Fruit fly (Drosophila melanogaster): ENCODE measurements around the gene CG10383.

The CG10383 gene

dm6 chr2L:18658108-18658507, 37.3 kb downstream of the CG10383 start:
- no peak for TF ChIP-seq pan (optimal IDR thresholded peaks at IDR 0.05)
- no peak for TF ChIP-seq CG8478 (optimal IDR thresholded peaks at IDR 0.05)
- TF ChIP-seq Dll (optimal IDR thresholded peaks at IDR 0.05) = no peak
- TF ChIP-seq psq (optimal IDR thresholded peaks at IDR 0.05) = no peak
- no peak for TF ChIP-seq EcR (GFP tag; optimal IDR thresholded peaks at IDR 0.05)

- TF ChIP-seq EcR (GFP tag; optimal IDR thresholded peaks at IDR 0.05) (no peak), psq (optimal IDR thresholded peaks at IDR 0.05) (no peak), CG8478 (optimal IDR thresholded peaks at IDR 0.05) (no peak), usp (GFP tag; optimal IDR thresholded peaks at IDR 0.05) (no peak), Dll (optimal IDR thresholded peaks at IDR 0.05) (no peak), pan (optimal IDR thresholded peaks at IDR 0.05) (no peak)
These were observed 38.6 kb downstream of the CG10383 start for dm6 chr2L:18656691-18657237.

DNA sequence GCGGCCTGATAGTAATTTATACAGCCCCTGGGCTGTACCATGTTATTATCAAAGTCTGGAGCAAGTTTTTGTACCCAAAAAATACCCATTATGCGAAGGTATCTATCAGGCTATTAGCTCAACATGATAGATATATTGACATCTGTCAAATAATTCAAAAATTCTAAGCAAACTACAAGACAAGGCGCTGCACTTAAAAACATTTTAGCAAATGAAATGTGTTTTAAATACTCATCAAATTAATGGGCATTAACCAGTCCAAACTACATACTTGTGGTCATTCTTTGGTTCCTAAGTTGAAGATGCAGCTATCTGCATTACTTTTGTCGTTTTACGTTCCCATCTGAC, 42.1 kb downstream of the CG10383 start:
- TF ChIP-seq psq (optimal IDR thresholded peaks at IDR 0.05) (no peak), Dll (optimal IDR thresholded peaks at IDR 0.05) (no peak), usp (GFP tag; optimal IDR thresholded peaks at IDR 0.05) (no peak), EcR (GFP tag; optimal IDR thresholded peaks at IDR 0.05) (no peak), CG8478 (optimal IDR thresholded peaks at IDR 0.05) (no peak), pan (optimal IDR thresholded peaks at IDR 0.05) (peak; percentile 80)

DNA sequence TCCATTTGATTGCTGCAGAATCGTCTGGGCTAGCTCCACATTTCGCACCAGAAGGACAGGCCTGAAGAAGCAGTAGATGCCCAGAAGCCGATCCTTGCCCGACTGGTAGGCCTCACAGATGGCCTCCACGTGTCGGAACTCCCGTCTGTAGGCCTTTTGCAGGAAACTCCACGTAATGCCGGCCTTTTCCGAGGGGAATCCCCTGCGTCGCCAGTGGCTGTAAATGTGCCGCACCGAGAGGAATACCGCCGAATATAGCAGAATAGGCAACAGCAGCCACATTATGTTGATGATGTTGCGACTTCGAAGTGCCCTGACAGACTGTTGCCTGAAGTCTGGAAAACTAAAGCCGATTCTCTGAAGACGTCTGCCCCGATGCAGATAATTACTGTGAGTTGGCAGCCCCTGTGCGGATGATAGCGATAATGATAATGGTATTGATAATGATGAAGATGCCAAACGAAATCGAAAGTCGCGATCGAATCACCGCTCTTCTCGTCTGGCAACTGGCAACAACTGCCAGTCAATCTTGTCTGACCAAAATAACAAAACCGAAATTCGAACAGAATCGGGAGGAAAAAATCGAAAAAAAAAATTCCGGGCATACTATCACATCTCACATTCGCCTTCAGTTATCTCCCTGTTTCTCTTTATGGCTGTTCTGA, 42.6 kb downstream of the CG10383 start, which contains the start of gene Cyp310a1:
TSS of gene Cyp310a1 (minus strand) at position 348 of the 665 bp plus-strand sequence.
- no peak for TF ChIP-seq pan (optimal IDR thresholded peaks at IDR 0.05)
- TF ChIP-seq Dll (optimal IDR thresholded peaks at IDR 0.05) = no peak
- TF ChIP-seq psq (optimal IDR thresholded peaks at IDR 0.05) = no peak
- TF ChIP-seq CG8478 (optimal IDR thresholded peaks at IDR 0.05) = no peak
- no peak for TF ChIP-seq EcR (GFP tag; optimal IDR thresholded peaks at IDR 0.05)
- no peak for TF ChIP-seq usp (GFP tag; optimal IDR thresholded peaks at IDR 0.05)

DNA sequence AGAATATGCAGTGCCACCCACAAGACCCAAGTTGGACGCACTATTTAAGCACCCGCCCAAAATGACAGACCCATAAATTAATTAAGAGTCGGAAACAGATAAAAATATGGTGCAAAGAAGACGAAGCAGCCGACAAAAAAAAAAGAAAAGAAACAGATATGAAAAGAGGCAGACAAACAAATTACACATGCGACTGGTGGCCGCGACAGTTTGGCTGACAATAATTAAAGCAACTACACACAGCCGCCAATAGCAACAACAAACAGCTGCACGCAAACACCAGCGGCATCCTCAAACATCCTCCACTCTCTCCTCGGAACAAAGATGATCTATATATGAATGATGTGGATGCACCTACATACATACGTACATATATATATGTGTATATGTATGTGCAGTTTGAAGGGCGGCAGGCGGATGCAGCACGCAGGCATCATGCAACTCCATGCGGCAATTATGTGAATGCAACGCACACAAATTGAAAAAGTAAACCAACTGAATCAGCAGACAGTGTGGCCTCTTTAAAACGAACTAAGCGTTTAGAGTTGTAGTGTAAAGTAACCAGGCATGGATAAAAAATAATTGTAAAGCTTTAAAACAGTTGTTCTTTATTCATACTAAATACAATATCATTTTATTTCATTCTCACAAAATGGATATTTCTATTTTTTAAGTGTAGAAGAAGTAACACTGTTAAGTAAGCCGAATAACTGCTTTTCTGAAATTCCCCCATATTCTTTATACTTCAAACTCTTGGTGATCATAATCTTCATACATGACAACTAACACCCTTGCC, 47.3 kb downstream of the CG10383 start:
- TF ChIP-seq EcR (GFP tag; optimal IDR thresholded peaks at IDR 0.05) = no peak
- TF ChIP-seq usp (GFP tag; optimal IDR thresholded peaks at IDR 0.05) = no peak
- no peak for TF ChIP-seq pan (optimal IDR thresholded peaks at IDR 0.05)
- TF ChIP-seq psq (optimal IDR thresholded peaks at IDR 0.05) = no peak
- no peak for TF ChIP-seq Dll (optimal IDR thresholded peaks at IDR 0.05)
- no peak for TF ChIP-seq CG8478 (optimal IDR thresholded peaks at IDR 0.05)

dm6 chr2L:18645468-18645867, 49.9 kb downstream of the CG10383 start:
- TF ChIP-seq EcR (GFP tag; optimal IDR thresholded peaks at IDR 0.05) (no peak), pan (optimal IDR thresholded peaks at IDR 0.05) (peak; percentile 63), CG8478 (optimal IDR thresholded peaks at IDR 0.05) (no peak)

DNA sequence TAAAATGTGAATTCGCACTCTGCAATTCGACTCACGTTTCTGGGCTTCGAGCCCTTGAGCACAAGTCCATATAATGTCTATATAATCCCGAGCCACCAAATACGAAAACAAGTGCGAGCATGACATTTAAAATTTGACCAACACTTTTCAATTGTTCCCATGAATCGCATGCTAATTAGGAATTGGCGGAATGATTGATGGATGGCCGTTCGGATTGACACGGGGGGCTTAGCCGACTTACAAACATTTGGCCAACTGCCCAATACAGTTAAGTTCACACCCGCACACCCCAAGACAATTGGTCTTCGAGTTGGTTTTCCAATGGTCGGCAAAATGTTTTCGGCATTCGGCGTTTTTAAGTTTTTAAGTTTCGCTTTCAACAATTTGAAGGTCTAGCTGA, 54.3 kb downstream of the CG10383 start:
- TF ChIP-seq EcR (GFP tag; optimal IDR thresholded peaks at IDR 0.05) (no peak), Dll (optimal IDR thresholded peaks at IDR 0.05) (no peak), pan (optimal IDR thresholded peaks at IDR 0.05) (no peak), usp (GFP tag; optimal IDR thresholded peaks at IDR 0.05) (no peak), psq (optimal IDR thresholded peaks at IDR 0.05) (no peak), CG8478 (optimal IDR thresholded peaks at IDR 0.05) (no peak)
